Fruit fly (Drosophila melanogaster) whole organism, prepupa: Measurements from ENCODE around the gene CG4116.

Experiments
- Blimp-1 ChIP-seq: fragments of 200-800 bp; sonication (Bioruptor generic); optimal IDR thresholded peaks from 3 replicates; lab custom pipeline; 2017; ENCODE audit warnings: missing biosample characterization, missing genetic modification characterization, mild to moderate bottlenecking, moderate library complexity, missing genetic modification reagents
- CG10669 ChIP-seq: fragments of 200-800 bp; sonication (Bioruptor generic); optimal IDR thresholded peaks from 3 replicates; lab custom pipeline; 2018; ENCODE audit warnings: missing biosample characterization, mild to moderate bottlenecking, missing genetic modification characterization, moderate library complexity
- CG11762 ChIP-seq: fragments of 200-800 bp; sonication (Bioruptor generic); optimal IDR thresholded peaks from 3 replicates; lab custom pipeline; 2016; ENCODE audit warnings: missing biosample characterization, missing genetic modification characterization; ENCODE audit not compliant: insufficient read depth
- CG15336 ChIP-seq: fragments of 200-800 bp; sonication (Bioruptor generic); IDR thresholded peaks from 2 replicates; pipeline ENCODE4 v1.3.6; 2022; ENCODE audit warnings: missing biosample characterization, missing genetic modification characterization
- CG1621 ChIP-seq: fragments of 200-800 bp; sonication (Bioruptor generic); optimal IDR thresholded peaks from 3 replicates; lab custom pipeline; 2018; ENCODE audit warnings: missing biosample characterization, mild to moderate bottlenecking, missing genetic modification characterization
- CG3032 ChIP-seq: fragments of 200-800 bp; optimal IDR thresholded peaks from 2 replicates; lab custom pipeline; 2019; ENCODE audit warnings: missing biosample characterization, mild to moderate bottlenecking, missing genetic modification characterization, moderate library complexity
- CG32006 ChIP-seq: fragments of 200-800 bp; sonication (Bioruptor generic); optimal IDR thresholded peaks from 3 replicates; lab custom pipeline; 2017; ENCODE audit warnings: missing biosample characterization, mild to moderate bottlenecking, missing genetic modification characterization
- CG4318 ChIP-seq: fragments of 200-800 bp; sonication (Bioruptor generic); optimal IDR thresholded peaks from 3 replicates; lab custom pipeline; 2017; ENCODE audit warnings: missing biosample characterization, mild to moderate bottlenecking, missing genetic modification characterization
- CG6163 ChIP-seq: fragments of 200-800 bp; sonication (Bioruptor generic); IDR thresholded peaks from 3 replicates; pipeline ENCODE4 v1.3.6; 2022; ENCODE audit warnings: missing biosample characterization, missing genetic modification characterization
- CG6276 ChIP-seq: fragments of 200-800 bp; sonication (Bioruptor generic); optimal IDR thresholded peaks from 2 replicates; lab custom pipeline; 2017; ENCODE audit warnings: missing biosample characterization, mild to moderate bottlenecking, missing genetic modification characterization
- CG6792 ChIP-seq: fragments of 200-800 bp; sonication (Bioruptor generic); optimal IDR thresholded peaks from 3 replicates; lab custom pipeline; 2016; ENCODE audit warnings: missing biosample characterization, missing genetic modification characterization
- CG6808 ChIP-seq: fragments of 200-800 bp; sonication (Bioruptor generic); optimal IDR thresholded peaks from 3 replicates; lab custom pipeline; 2017; ENCODE audit warnings: missing biosample characterization, missing genetic modification characterization, mild to moderate bottlenecking, moderate library complexity, missing genetic modification reagents
- CG6854 ChIP-seq: fragments of 200-800 bp; sonication (Bioruptor generic); optimal IDR thresholded peaks from 2 replicates; lab custom pipeline; 2017; ENCODE audit warnings: missing biosample characterization, mild to moderate bottlenecking, missing genetic modification characterization
- CG7368 ChIP-seq: fragments of 200-800 bp; sonication (Bioruptor generic); optimal IDR thresholded peaks from 3 replicates; lab custom pipeline; 2016; ENCODE audit warnings: missing biosample characterization, missing genetic modification characterization
- CG8119 ChIP-seq: fragments of 200-800 bp; sonication (Bioruptor generic); IDR thresholded peaks from 3 replicates; pipeline ENCODE4 v1.3.6; 2022; ENCODE audit warnings: missing biosample characterization, missing genetic modification characterization
- CG8319 ChIP-seq: fragments of 200-800 bp; sonication (Bioruptor generic); optimal IDR thresholded peaks from 3 replicates; lab custom pipeline; 2016; ENCODE audit warnings: missing biosample characterization, missing genetic modification characterization
- CG8632 ChIP-seq: fragments of 200-800 bp; sonication (Bioruptor generic); optimal IDR thresholded peaks from 3 replicates; lab custom pipeline; 2016; ENCODE audit warnings: missing biosample characterization, missing genetic modification characterization
- CG9139 ChIP-seq: fragments of 200-800 bp; sonication (Bioruptor generic); optimal IDR thresholded peaks from 3 replicates; lab custom pipeline; 2017; ENCODE audit warnings: missing biosample characterization, mild to moderate bottlenecking, missing genetic modification characterization
- Eip75B ChIP-seq: fragments of 200-800 bp; sonication (Bioruptor generic); optimal IDR thresholded peaks from 3 replicates; lab custom pipeline; 2016; ENCODE audit warnings: missing biosample characterization, missing genetic modification characterization
- Eip78C ChIP-seq: fragments of 200-800 bp; sonication (Bioruptor generic); peaks from one replicate; lab custom pipeline; 2016; ENCODE audit warnings: missing biosample characterization, missing genetic modification characterization
- Eip93F ChIP-seq: fragments of 200-800 bp; sonication (Bioruptor generic); optimal IDR thresholded peaks from 2 replicates; lab custom pipeline; 2016; ENCODE audit warnings: missing biosample characterization, mild to moderate bottlenecking, missing genetic modification characterization
- Ets21C ChIP-seq: fragments of 200-800 bp; sonication (Bioruptor generic); optimal IDR thresholded peaks from 3 replicates; lab custom pipeline; 2016; ENCODE audit warnings: missing biosample characterization, missing genetic modification characterization
- Gug ChIP-seq: fragments of 200-800 bp; sonication (Bioruptor generic); IDR thresholded peaks from 2 replicates; pipeline ENCODE4 v1.3.6; 2022; ENCODE audit warnings: missing biosample characterization, missing genetic modification characterization
- Hr39 ChIP-seq: fragments of 200-800 bp; sonication (Bioruptor generic); optimal IDR thresholded peaks from 2 replicates; lab custom pipeline; 2016; ENCODE audit warnings: missing biosample characterization, missing genetic modification characterization
- Hr4 ChIP-seq: fragments of 200-800 bp; sonication (Bioruptor generic); optimal IDR thresholded peaks from 3 replicates; lab custom pipeline; 2016; ENCODE audit warnings: missing biosample characterization, missing genetic modification characterization
- OdsH ChIP-seq: fragments of 200-800 bp; sonication (Bioruptor generic); optimal IDR thresholded peaks from 3 replicates; lab custom pipeline; 2016; ENCODE audit warnings: missing biosample characterization, missing genetic modification characterization
- Smox ChIP-seq: fragments of 200-800 bp; sonication (Bioruptor generic); optimal IDR thresholded peaks from 3 replicates; lab custom pipeline; 2016; ENCODE audit warnings: missing biosample characterization, missing genetic modification characterization
- Sox102F ChIP-seq: fragments of 200-800 bp; sonication (Bioruptor generic); optimal IDR thresholded peaks from 2 replicates; lab custom pipeline; 2016; ENCODE audit warnings: missing biosample characterization, mild to moderate bottlenecking, missing genetic modification characterization
- Sox14 ChIP-seq: fragments of 200-800 bp; sonication (Bioruptor generic); optimal IDR thresholded peaks from 3 replicates; lab custom pipeline; 2016; ENCODE audit warnings: missing biosample characterization, missing genetic modification characterization
- Sox15 ChIP-seq: fragments of 200-800 bp; sonication (Bioruptor generic); optimal IDR thresholded peaks from 3 replicates; lab custom pipeline; 2016; ENCODE audit warnings: missing biosample characterization, missing genetic modification characterization
- achi ChIP-seq: fragments of 200-800 bp; sonication (Bioruptor generic); optimal IDR thresholded peaks from 3 replicates; lab custom pipeline; 2016; ENCODE audit warnings: missing biosample characterization, missing genetic modification characterization
- acj6 ChIP-seq: fragments of 200-800 bp; sonication (Bioruptor generic); optimal IDR thresholded peaks from 3 replicates; lab custom pipeline; 2016; ENCODE audit warnings: missing biosample characterization, missing genetic modification characterization
- dac ChIP-seq: fragments of 200-800 bp; sonication (Bioruptor generic); optimal IDR thresholded peaks from 2 replicates; lab custom pipeline; 2017; ENCODE audit warnings: missing biosample characterization, mild to moderate bottlenecking, missing genetic modification characterization
- dsx ChIP-seq: fragments of 200-800 bp; optimal IDR thresholded peaks from 3 replicates; lab custom pipeline; 2019; ENCODE audit warnings: missing biosample characterization, mild to moderate bottlenecking, missing genetic modification characterization, moderate library complexity; ENCODE audit not compliant: poor library complexity, severe bottlenecking
- eg ChIP-seq: fragments of 200-800 bp; sonication (Bioruptor generic); IDR thresholded peaks from 3 replicates; pipeline ENCODE4 v1.3.6; 2022; ENCODE audit warnings: missing biosample characterization, missing genetic modification characterization
- esn ChIP-seq: fragments of 200-800 bp; sonication (Bioruptor generic); optimal IDR thresholded peaks from 2 replicates; lab custom pipeline; 2016; ENCODE audit warnings: missing biosample characterization, mild to moderate bottlenecking, missing genetic modification characterization, moderate library complexity
- fd59A ChIP-seq: fragments of 200-800 bp; sonication (Bioruptor generic); optimal IDR thresholded peaks from 2 replicates; lab custom pipeline; 2017; ENCODE audit warnings: missing biosample characterization, mild to moderate bottlenecking, missing genetic modification characterization, missing genetic modification reagents
- lz ChIP-seq: fragments of 200-800 bp; sonication (Bioruptor generic); optimal IDR thresholded peaks from 3 replicates; lab custom pipeline; 2016; ENCODE audit warnings: missing biosample characterization, missing genetic modification characterization
- net ChIP-seq: fragments of 200-800 bp; sonication (Bioruptor generic); optimal IDR thresholded peaks from 3 replicates; lab custom pipeline; 2016; ENCODE audit warnings: missing biosample characterization, missing genetic modification characterization
- salr ChIP-seq, 2 experiments: fragments of 200-800 bp; sonication (Bioruptor generic); optimal IDR thresholded peaks; 3 replicates each; lab custom pipeline; 2016 to 2018; ENCODE audit warnings: missing biosample characterization in 2 of 2, missing genetic modification characterization in 2 of 2, mild to moderate bottlenecking in 1 of 2
- ss ChIP-seq, 2 experiments: fragments of 200-800 bp; sonication (Bioruptor generic); optimal IDR thresholded peaks; 2 replicates in 1 of 2; 3 replicates in 1 of 2; lab custom pipeline; 2017 to 2018; ENCODE audit warnings: mild to moderate bottlenecking in 2 of 2, missing biosample characterization in 2 of 2, missing genetic modification characterization in 2 of 2, moderate library complexity in 1 of 2
- svp ChIP-seq: fragments of 200-800 bp; sonication (Bioruptor generic); peaks from one replicate; lab custom pipeline; 2016; ENCODE audit warnings: missing biosample characterization, missing genetic modification characterization

The CG4116 gene

dm6 chrX:3108903-3109302, 41.5 kb upstream of the CG4116 start (continued):
- TF ChIP-seq lz (no peak), ss (GFP tag; optimal IDR thresholded peaks at IDR 0.05; lab: Kevin White, UChicago) (peak in 1 of 2 experiments; percentile 38), esn (GFP tag; lab: Kevin White, UChicago) (no peak), CG11762 (no peak)

- TF ChIP-seq Ets21C (GFP tag; lab: Kevin White, UChicago), result no peak
- TF ChIP-seq CG6163 (GFP tag; lab: Robert Waterston, UW), result peak; percentile 42; the same call in 1 of the 3 replicates
- TF ChIP-seq CG15336 (GFP tag; lab: Robert Waterston, UW), result 0 out of 2 replicates have a peak, but pooled peaks have one; percentile 19
- no peak for TF ChIP-seq CG32006
- peak; percentile 41; the same call in 2 of the 3 replicates for TF ChIP-seq CG8119
- TF ChIP-seq CG6808 (GFP tag; lab: Kevin White, UChicago), result peak; percentile 51
- peak; percentile 34 for TF ChIP-seq Eip78C (GFP tag; lab: Kevin White, UChicago)
- TF ChIP-seq salr (GFP tag; optimal IDR thresholded peaks at IDR 0.05; lab: Kevin White, UChicago), result peak in 1 of 2 experiments; percentile 8
- no peak for TF ChIP-seq CG11762
- TF ChIP-seq eg (GFP tag; lab: Robert Waterston, UW), result peak; percentile 51; the same call in 2 of the 3 replicates
- no peak for TF ChIP-seq achi
- no peak for TF ChIP-seq acj6 (GFP tag; lab: Kevin White, UChicago)
- peak; percentile 50 to 54 for TF ChIP-seq ss (GFP tag; optimal IDR thresholded peaks at IDR 0.05; lab: Kevin White, UChicago)
- TF ChIP-seq Gug (GFP tag; lab: Robert Waterston, UW), result 0 out of 2 replicates have a peak, but pooled peaks have one; percentile 14
- peak; percentile 32 for TF ChIP-seq CG9139 (GFP tag; lab: Kevin White, UChicago)
Measured at dm6 chrX:3099913-3100275, 32.5 kb upstream of the CG4116 start.

DNA sequence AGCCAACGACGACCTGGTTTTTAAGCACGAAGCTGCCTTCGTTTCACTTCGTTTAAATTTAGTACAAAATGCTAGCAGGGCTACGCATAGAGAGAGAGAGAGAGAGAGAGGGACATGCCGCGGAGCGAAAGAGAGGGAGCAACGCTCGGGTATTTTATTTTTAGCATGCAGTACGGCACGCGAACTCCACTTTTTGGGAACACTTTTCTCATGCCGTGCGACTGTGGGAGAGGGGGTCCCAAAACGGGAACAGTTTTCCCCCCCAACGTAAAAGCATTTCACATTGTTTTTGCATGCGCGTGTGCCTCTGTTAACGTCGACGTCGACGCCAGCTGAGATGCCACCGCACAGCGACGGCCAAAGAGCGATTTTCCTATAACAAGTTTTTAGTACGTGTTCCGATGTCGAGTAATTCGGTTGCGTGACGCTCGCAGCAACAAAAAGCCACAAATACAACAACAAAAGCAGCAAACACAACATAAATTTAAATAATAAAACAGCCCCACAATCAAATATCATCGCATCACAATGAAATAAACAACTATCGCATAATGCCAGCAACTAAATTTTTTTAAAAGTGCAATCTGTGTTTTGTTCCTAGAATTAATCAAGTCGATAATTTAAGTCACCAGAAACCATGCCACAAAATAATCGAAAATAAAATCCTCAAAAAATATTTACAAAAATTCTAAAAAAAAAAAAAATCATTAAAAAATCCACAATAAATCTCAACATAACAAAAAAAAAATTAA, 32.0 kb upstream of the CG4116 start:
- TF ChIP-seq OdsH (GFP tag; lab: Kevin White, UChicago) (no peak), eg (GFP tag; lab: Robert Waterston, UW) (no peak), ss (GFP tag; optimal IDR thresholded peaks at IDR 0.05; lab: Kevin White, UChicago) (peak; percentile 51 to 79), Ets21C (GFP tag; lab: Kevin White, UChicago) (no peak), dsx (peak; percentile 22), CG8119 (peak; percentile 29; the same call in 1 of the 3 replicates), CG6854 (GFP tag; lab: Kevin White, UChicago) (peak; percentile 100), CG6276 (no peak), net (GFP tag; lab: Kevin White, UChicago) (no peak), CG8632 (GFP tag; lab: Kevin White, UChicago) (no peak), Eip78C (GFP tag; lab: Kevin White, UChicago) (peak; percentile 59), CG1621 (tag; lab: Kevin White, UChicago) (no peak)

DNA sequence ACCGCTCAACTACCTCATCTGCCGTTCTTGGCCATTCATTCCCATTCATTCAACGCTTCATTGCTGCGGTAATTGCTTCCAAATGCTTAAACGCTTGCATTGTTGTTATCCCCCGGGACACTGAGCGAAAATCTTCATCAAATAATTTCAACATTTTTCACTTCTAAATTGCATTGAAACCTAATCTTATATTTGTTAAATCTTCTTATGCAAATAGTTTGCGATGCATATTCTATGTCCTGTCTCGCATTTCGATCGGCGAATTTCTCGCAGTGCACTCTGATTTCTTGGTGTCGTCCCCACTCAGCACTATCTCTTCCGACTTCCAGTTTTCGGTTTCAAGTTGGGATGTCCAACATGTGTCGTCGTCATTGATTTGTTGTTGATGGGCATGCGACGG, 29.6 kb upstream of the CG4116 start:
- TF ChIP-seq svp (GFP tag; lab: Kevin White, UChicago) (peak; percentile 91), Smox (GFP tag; lab: Kevin White, UChicago) (peak; percentile 85), CG4318 (GFP tag; lab: Kevin White, UChicago) (peak; percentile 73), CG6854 (GFP tag; lab: Kevin White, UChicago) (peak; percentile 84), salr (GFP tag; optimal IDR thresholded peaks at IDR 0.05; lab: Kevin White, UChicago) (peak; percentile 71 to 80), OdsH (GFP tag; lab: Kevin White, UChicago) (peak; percentile 84), CG6276 (peak; percentile 57), CG7368 (GFP tag; lab: Kevin White, UChicago) (peak; percentile 89), acj6 (GFP tag; lab: Kevin White, UChicago) (peak; percentile 89), dac (GFP tag; lab: Kevin White, UChicago) (peak; percentile 66), CG10669 (GFP tag; lab: Kevin White, UChicago) (peak; percentile 90), CG11762 (peak; percentile 77), CG9139 (GFP tag; lab: Kevin White, UChicago) (peak; percentile 84), Sox14 (peak; percentile 90), Hr4 (GFP tag; lab: Kevin White, UChicago) (peak; percentile 62), CG6808 (GFP tag; lab: Kevin White, UChicago) (peak; percentile 86), fd59A (peak; percentile 83), Sox102F (GFP tag; lab: Kevin White, UChicago) (peak; percentile 89), CG3032 (tag; lab: Kevin White, UChicago) (peak; percentile 90), Eip93F (GFP tag; lab: Kevin White, UChicago) (peak; percentile 68), Sox15 (GFP tag; lab: Kevin White, UChicago) (peak; percentile 83), net (GFP tag; lab: Kevin White, UChicago) (peak; percentile 76), Eip75B (GFP tag; lab: Kevin White, UChicago) (peak; percentile 87), Blimp-1 (peak; percentile 67), CG6792 (peak; percentile 90), Hr39 (GFP tag; lab: Kevin White, UChicago) (peak; percentile 89), CG8319 (GFP tag; lab: Kevin White, UChicago) (peak; percentile 87), Ets21C (GFP tag; lab: Kevin White, UChicago) (peak; percentile 81)
